Worm (Caenorhabditis elegans): ENCODE data around the gene F53B3.3.

ce11 chrX:2885318-2885908, 14.5 kb upstream of the F53B3.3 start, which contains the start of gene vang-1:
- TF ChIP-seq cog-1 (tag; optimal IDR thresholded peaks at IDR 0.05) (peak; percentile 59), ztf-23 (GFP tag; IDR thresholded peaks at IDR 0.05) (peak; percentile 54; the same call in 1 of the 2 replicates), flt-1 (GFP tag; IDR thresholded peaks at IDR 0.05) (peak; percentile 83), ztf-29 (GFP tag; IDR thresholded peaks at IDR 0.05) (peak; percentile 69), klf-2 (GFP tag; conservative IDR thresholded peaks at IDR 0.05) (0 out of 2 replicates have a peak, but pooled peaks have one; percentile 60)
